Worm (Caenorhabditis elegans) whole organism, mixed stage, embryonic: ENCODE data around the gene nspe-6.

Experiments
- ceh-39 ChIP-seq: fragments of 150-350 bp; optimal IDR thresholded peaks from 2 replicates; lab custom pipeline; 2014; ENCODE audit warnings: missing biosample characterization, missing genetic modification characterization
- lsy-2 ChIP-seq: fragments of 150-350 bp; optimal IDR thresholded peaks from 2 replicates; lab custom pipeline; 2014; ENCODE audit warnings: missing biosample characterization, missing genetic modification characterization
- mab-5 ChIP-seq: fragments of 150-350 bp; optimal IDR thresholded peaks from 2 replicates; lab custom pipeline; 2014; ENCODE audit warnings: missing biosample characterization, missing genetic modification characterization
- nhr-12 ChIP-seq: fragments of 150-350 bp; optimal IDR thresholded peaks from 2 replicates; lab custom pipeline; 2014; ENCODE audit warnings: missing biosample characterization, missing genetic modification characterization
- zip-8 ChIP-seq: fragments of 150-350 bp; optimal IDR thresholded peaks from 2 replicates; lab custom pipeline; 2014; ENCODE audit warnings: missing biosample characterization, missing genetic modification characterization
- ztf-11 ChIP-seq: fragments of 150-350 bp; optimal IDR thresholded peaks from 2 replicates; lab custom pipeline; 2014; ENCODE audit warnings: missing biosample characterization, missing genetic modification characterization

DNA sequence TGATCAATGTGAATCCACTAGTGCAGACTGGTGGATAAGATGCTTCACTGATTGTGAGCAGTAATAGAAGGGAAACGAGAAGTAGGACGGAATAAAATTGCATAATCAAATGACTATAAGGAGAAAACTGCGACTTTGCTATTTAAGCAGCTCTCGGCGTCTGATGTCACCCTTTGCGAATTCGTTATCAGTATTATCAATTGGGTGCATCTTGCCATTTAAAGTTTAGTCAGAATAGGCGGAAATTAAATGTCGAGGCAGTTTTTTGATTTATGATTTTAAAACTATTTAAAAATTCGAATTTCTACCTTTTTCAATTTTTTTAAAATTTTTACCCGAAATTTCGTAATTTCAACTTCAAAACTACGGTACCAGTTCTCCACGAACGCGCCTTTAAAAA, 35.0 kb downstream of the nspe-6 start, which contains the start of gene clec-4:
- TF ChIP-seq nhr-12 (tag; lab: Kevin White, UChicago) (no peak), lsy-2 (tag; lab: Kevin White, UChicago) (no peak), zip-8 (tag; lab: Kevin White, UChicago) (no peak), mab-5 (tag; lab: Kevin White, UChicago) (no peak), ceh-39 (tag; lab: Kevin White, UChicago) (no peak), ztf-11 (tag; lab: Kevin White, UChicago) (no peak)
